Fruit fly (Drosophila melanogaster) whole organism, embryonic: Measurements from ENCODE around the gene CG6094.

Experiments used
- Abd-B ChIP-seq: fragments of 200-800 bp; sonication (Bioruptor generic); optimal IDR thresholded peaks from 2 replicates; lab custom pipeline; 2018; ENCODE audit warnings: missing biosample characterization, mild to moderate bottlenecking, missing genetic modification characterization, moderate library complexity
- Bteb2 ChIP-seq: fragments of 200-800 bp; sonication (Bioruptor generic); optimal IDR thresholded peaks from 2 replicates; lab custom pipeline; 2016; ENCODE audit warnings: missing biosample characterization, missing genetic modification characterization
- CG10654 ChIP-seq: fragments of 200-800 bp; sonication (Bioruptor generic); optimal IDR thresholded peaks from 2 replicates; lab custom pipeline; 2016; ENCODE audit warnings: missing biosample characterization, missing genetic modification characterization
- CG14014 ChIP-seq: fragments of 200-800 bp; sonication (Bioruptor generic); IDR thresholded peaks from 2 replicates; pipeline ENCODE4 v1.3.6; 2022; ENCODE audit warnings: missing biosample characterization, missing genetic modification characterization
- CG15073 ChIP-seq: fragments of 200-800 bp; sonication (Bioruptor generic); optimal IDR thresholded peaks from 2 replicates; lab custom pipeline; 2016; ENCODE audit warnings: missing biosample characterization, missing genetic modification characterization
- CG1602 ChIP-seq: fragments of 200-800 bp; sonication (Bioruptor generic); optimal IDR thresholded peaks from 3 replicates; lab custom pipeline; 2016; ENCODE audit warnings: missing biosample characterization, missing genetic modification characterization
- CG1603 ChIP-seq: fragments of 200-800 bp; sonication (Bioruptor generic); optimal IDR thresholded peaks from 2 replicates; lab custom pipeline; 2019; ENCODE audit warnings: missing biosample characterization, mild to moderate bottlenecking, missing genetic modification characterization, moderate library complexity
- CG1647 ChIP-seq: fragments of 200-800 bp; sonication (Bioruptor generic); optimal IDR thresholded peaks from 3 replicates; lab custom pipeline; 2016; ENCODE audit warnings: missing biosample characterization, missing genetic modification characterization
- CG1792 ChIP-seq: fragments of 200-800 bp; sonication (Bioruptor generic); optimal IDR thresholded peaks from 2 replicates; lab custom pipeline; 2016; ENCODE audit warnings: missing biosample characterization, missing genetic modification characterization
- CG2116 ChIP-seq: fragments of 200-800 bp; sonication (Bioruptor generic); optimal IDR thresholded peaks from 3 replicates; lab custom pipeline; 2018; ENCODE audit warnings: missing biosample characterization, mild to moderate bottlenecking, missing genetic modification characterization
- CG2889 ChIP-seq: fragments of 200-800 bp; sonication (Bioruptor generic); IDR thresholded peaks from 3 replicates; pipeline ENCODE4 v1.3.6; 2022; ENCODE audit warnings: missing biosample characterization, missing genetic modification characterization
- CG32767 ChIP-seq: fragments of 200-800 bp; sonication (Bioruptor generic); IDR thresholded peaks from 2 replicates; pipeline ENCODE4 v1.3.6; 2022; ENCODE audit warnings: missing biosample characterization, missing genetic modification characterization
- CG3407 ChIP-seq: fragments of 200-800 bp; sonication (Bioruptor generic); optimal IDR thresholded peaks from 2 replicates; lab custom pipeline; 2018; ENCODE audit warnings: missing biosample characterization, mild to moderate bottlenecking, missing genetic modification characterization
- CG3838 ChIP-seq: fragments of 200-800 bp; sonication (Bioruptor generic); optimal IDR thresholded peaks from 3 replicates; lab custom pipeline; 2016; ENCODE audit warnings: missing biosample characterization, missing genetic modification characterization
- CG3847 ChIP-seq: fragments of 200-800 bp; sonication (Bioruptor generic); IDR thresholded peaks from 2 replicates; pipeline ENCODE4 v1.3.6; 2022; ENCODE audit warnings: missing biosample characterization, missing genetic modification characterization
- CG3995 ChIP-seq: fragments of 200-800 bp; sonication (Bioruptor generic); optimal IDR thresholded peaks from 3 replicates; lab custom pipeline; 2016; ENCODE audit warnings: missing biosample characterization, missing genetic modification characterization
- CG4360 ChIP-seq: fragments of 200-800 bp; sonication (Bioruptor generic); IDR thresholded peaks from 2 replicates; pipeline ENCODE4 v1.3.6; 2022; ENCODE audit warnings: missing biosample characterization, missing genetic modification characterization
- CG43689 ChIP-seq: fragments of 200-800 bp; sonication (Bioruptor generic); IDR thresholded peaks from 2 replicates; pipeline ENCODE4 v1.3.6; 2022; ENCODE audit warnings: missing biosample characterization, missing genetic modification characterization
- CG4424 ChIP-seq: fragments of 200-800 bp; sonication (Bioruptor generic); optimal IDR thresholded peaks from 3 replicates; lab custom pipeline; 2016; ENCODE audit warnings: missing biosample characterization, missing genetic modification characterization
- CG6272 ChIP-seq: fragments of 200-800 bp; sonication (Bioruptor generic); IDR thresholded peaks from 2 replicates; pipeline ENCODE4 v1.3.6; 2022; ENCODE audit warnings: missing biosample characterization, missing genetic modification characterization
- CG7372 ChIP-seq: fragments of 200-800 bp; sonication (Bioruptor generic); IDR thresholded peaks from 2 replicates; pipeline ENCODE4 v1.3.6; 2022; ENCODE audit warnings: missing biosample characterization, missing genetic modification characterization
- CG7556 ChIP-seq: fragments of 200-800 bp; sonication (Bioruptor generic); optimal IDR thresholded peaks from 2 replicates; lab custom pipeline; 2017; ENCODE audit warnings: missing biosample characterization, mild to moderate bottlenecking, missing genetic modification characterization
- CG7963 ChIP-seq: fragments of 200-800 bp; sonication (Bioruptor generic); IDR thresholded peaks from 3 replicates; pipeline ENCODE4 v1.3.6; 2022; ENCODE audit warnings: missing biosample characterization, missing genetic modification characterization; ENCODE audit not compliant: partially characterized antibody
- CTCF ChIP-seq: fragments of 200-800 bp; sonication (Bioruptor generic); optimal IDR thresholded peaks from 2 replicates; lab custom pipeline; 2017; ENCODE audit warnings: missing biosample characterization, mild to moderate bottlenecking, missing genetic modification characterization, moderate library complexity
- Dp ChIP-seq: fragments of 200-800 bp; sonication (Bioruptor generic); optimal IDR thresholded peaks from 2 replicates; lab custom pipeline; 2018; ENCODE audit warnings: missing biosample characterization, mild to moderate bottlenecking, missing genetic modification characterization, moderate library complexity
- Hey ChIP-seq: fragments of 200-800 bp; sonication (Bioruptor generic); optimal IDR thresholded peaks from 3 replicates; lab custom pipeline; 2018; ENCODE audit warnings: missing biosample characterization, mild to moderate bottlenecking, missing genetic modification characterization
- Jarid2 ChIP-seq: fragments of 200-800 bp; sonication (Bioruptor generic); optimal IDR thresholded peaks from 3 replicates; lab custom pipeline; 2017; ENCODE audit warnings: mild to moderate bottlenecking, missing biosample characterization, missing genetic modification reagents, missing genetic modification characterization
- MESR4 ChIP-seq: fragments of 200-800 bp; sonication (Bioruptor generic); optimal IDR thresholded peaks from 2 replicates; lab custom pipeline; 2018; ENCODE audit warnings: missing biosample characterization, mild to moderate bottlenecking, missing genetic modification characterization, moderate library complexity
- Nf-YB ChIP-seq: fragments of 200-800 bp; sonication (Bioruptor generic); optimal IDR thresholded peaks from 3 replicates; lab custom pipeline; 2019; ENCODE audit warnings: missing biosample characterization, mild to moderate bottlenecking, missing genetic modification characterization, moderate library complexity
- Nf-YC ChIP-seq: fragments of 200-800 bp; optimal IDR thresholded peaks from 3 replicates; lab custom pipeline; 2019; ENCODE audit warnings: missing biosample characterization, mild to moderate bottlenecking, missing genetic modification characterization, moderate library complexity
- Oli ChIP-seq: fragments of 200-800 bp; sonication (Bioruptor generic); optimal IDR thresholded peaks from 2 replicates; lab custom pipeline; 2018; ENCODE audit warnings: missing biosample characterization, mild to moderate bottlenecking, missing genetic modification characterization, moderate library complexity
- Sox100B ChIP-seq: fragments of 200-800 bp; sonication (Bioruptor generic); optimal IDR thresholded peaks from 3 replicates; lab custom pipeline; 2018; ENCODE audit warnings: missing biosample characterization, mild to moderate bottlenecking, missing genetic modification characterization
- Sry-β ChIP-seq: fragments of 200-800 bp; sonication (Bioruptor generic); optimal IDR thresholded peaks from 2 replicates; lab custom pipeline; 2018; ENCODE audit warnings: missing biosample characterization, mild to moderate bottlenecking, missing genetic modification characterization, moderate library complexity
- Taf1 ChIP-seq: fragments of 200-800 bp; sonication (Bioruptor generic); IDR thresholded peaks from 2 replicates; pipeline ENCODE4 v1.3.6; 2022; ENCODE audit warnings: missing biosample characterization, missing genetic modification characterization
- Trl ChIP-seq, 3 experiments: fragments of >200 bp in 2 of 3; fragments of 200-800 bp in 1 of 3; sonication (Bioruptor generic) in 1 of 3; optimal IDR thresholded peaks; 2 replicates in 1 of 3; 3 replicates in 2 of 3; lab custom pipeline; 2016 to 2017; ENCODE audit warnings: missing biosample characterization in 1 of 3, missing genetic modification characterization in 1 of 3
- ac ChIP-seq: fragments of 200-800 bp; sonication (Bioruptor generic); optimal IDR thresholded peaks from 3 replicates; lab custom pipeline; 2017; ENCODE audit warnings: missing biosample characterization, mild to moderate bottlenecking, missing genetic modification characterization
- crol ChIP-seq: fragments of 200-800 bp; sonication (Bioruptor generic); IDR thresholded peaks from 2 replicates; pipeline ENCODE4 v1.3.6; 2022; ENCODE audit warnings: missing biosample characterization, missing genetic modification characterization
- dan ChIP-seq: fragments of 200-800 bp; sonication (Bioruptor generic); IDR thresholded peaks from 2 replicates; pipeline ENCODE4 v1.3.6; 2022; ENCODE audit warnings: missing biosample characterization, missing genetic modification characterization
- ems ChIP-seq: fragments of 200-800 bp; sonication (Bioruptor generic); optimal IDR thresholded peaks from 3 replicates; lab custom pipeline; 2016; ENCODE audit warnings: missing biosample characterization, missing genetic modification characterization
- en ChIP-seq: fragments of 200-800 bp; sonication (Bioruptor generic); optimal IDR thresholded peaks from 2 replicates; lab custom pipeline; 2016; ENCODE audit warnings: missing biosample characterization, missing genetic modification characterization
- eve ChIP-seq, 2 experiments: fragments of >200 bp; optimal IDR thresholded peaks; 2 replicates each; lab custom pipeline; 2017; ENCODE audit warnings: missing biosample characterization in 2 of 2, missing genetic modification characterization in 2 of 2
- exex ChIP-seq: fragments of 200-800 bp; sonication (Bioruptor generic); optimal IDR thresholded peaks from 4 replicates; lab custom pipeline; 2018; ENCODE audit warnings: missing biosample characterization, mild to moderate bottlenecking, missing genetic modification characterization, moderate library complexity
- grau ChIP-seq: fragments of 200-800 bp; optimal IDR thresholded peaks from 3 replicates; lab custom pipeline; 2019; ENCODE audit warnings: missing biosample characterization, mild to moderate bottlenecking, missing genetic modification characterization, moderate library complexity
- gro ChIP-seq: fragments of 200-800 bp; sonication (Bioruptor generic); optimal IDR thresholded peaks from 2 replicates; lab custom pipeline; 2016; ENCODE audit warnings: missing biosample characterization, missing genetic modification characterization
- jigr1 ChIP-seq: fragments of 200-800 bp; sonication (Bioruptor generic); IDR thresholded peaks from 3 replicates; pipeline ENCODE4 v1.3.6; 2022; ENCODE audit warnings: missing biosample characterization, missing genetic modification characterization
- knrl ChIP-seq: fragments of 200-800 bp; sonication (Bioruptor generic); IDR thresholded peaks from 3 replicates; pipeline ENCODE4 v1.3.6; 2022; ENCODE audit warnings: missing biosample characterization, missing genetic modification characterization; ENCODE audit not compliant: partially characterized antibody
- lbe ChIP-seq: fragments of 200-800 bp; sonication (Bioruptor generic); optimal IDR thresholded peaks from 2 replicates; lab custom pipeline; 2016; ENCODE audit warnings: missing biosample characterization, mild to moderate bottlenecking, missing genetic modification characterization
- salm ChIP-seq: fragments of 200-800 bp; sonication (Bioruptor generic); optimal IDR thresholded peaks from 2 replicates; lab custom pipeline; 2018; ENCODE audit warnings: missing biosample characterization, mild to moderate bottlenecking, missing genetic modification characterization
- vvl ChIP-seq: fragments of 200-800 bp; sonication (Bioruptor generic); IDR thresholded peaks from 2 replicates; pipeline ENCODE4 v1.3.6; 2022; ENCODE audit warnings: missing biosample characterization, missing genetic modification characterization
- zf30C ChIP-seq: fragments of 200-800 bp; sonication (Bioruptor generic); optimal IDR thresholded peaks from 3 replicates; lab custom pipeline; 2018; ENCODE audit warnings: missing biosample characterization, mild to moderate bottlenecking, missing genetic modification characterization

CG6094 gene

DNA sequence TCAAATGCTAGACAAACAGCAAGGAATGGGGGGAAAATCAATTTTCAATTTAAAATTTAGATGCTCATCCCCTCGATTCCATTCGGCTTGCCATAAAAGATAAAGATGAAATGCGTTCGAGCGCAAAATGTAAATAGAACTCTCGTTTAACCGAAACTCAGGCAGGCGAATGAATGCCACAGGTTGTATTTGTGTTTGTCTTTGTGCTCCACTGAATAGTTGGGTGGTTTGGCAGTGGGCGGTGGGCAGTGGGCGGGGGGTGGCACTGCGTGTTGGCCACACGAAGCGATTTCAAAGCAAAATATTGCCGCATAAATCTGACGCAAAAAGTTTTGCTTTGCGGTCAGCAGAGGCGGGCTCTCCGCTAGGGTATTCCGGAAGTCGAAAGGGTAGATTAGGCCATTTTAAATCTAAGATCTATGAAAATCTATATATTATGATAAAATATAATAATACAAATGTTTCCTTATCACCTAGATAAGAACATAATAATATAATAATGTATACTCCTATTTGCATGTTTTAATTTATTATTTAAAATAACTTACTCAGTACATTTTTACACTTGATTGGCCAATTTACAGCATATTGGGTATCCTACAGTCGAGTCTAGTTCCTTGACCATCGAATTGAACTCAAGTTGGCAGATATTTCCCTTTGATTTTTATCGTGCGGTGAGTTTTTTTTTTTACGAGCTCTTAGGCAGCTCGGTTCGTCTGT, 15.5 kb downstream of the CG6094 start (continued):
- no peak for TF ChIP-seq CG1647 (GFP tag; lab: Kevin White, UChicago)
- peak; percentile 74 for TF ChIP-seq crol (GFP tag; lab: Robert Waterston, UW)
- no peak for TF ChIP-seq CG15073 (GFP tag; lab: Kevin White, UChicago)
- no peak for TF ChIP-seq Sry-β (GFP tag; lab: Kevin White, UChicago)
- TF ChIP-seq CG1603 (tag; lab: Kevin White, UChicago), result no peak
- no peak for TF ChIP-seq Dp
- TF ChIP-seq gro (GFP tag; lab: Kevin White, UChicago), result no peak
- 0 out of 2 replicates have a peak, but pooled peaks have one; percentile 13 for TF ChIP-seq CG32767 (GFP tag; lab: Robert Waterston, UW)
- TF ChIP-seq CG3407, result no peak
- TF ChIP-seq Abd-B (GFP tag; lab: Kevin White, UChicago), result peak; percentile 17
- no peak for TF ChIP-seq ac
- TF ChIP-seq CG3847 (GFP tag; lab: Robert Waterston, UW), result peak; percentile 75
- TF ChIP-seq CG4360 (GFP tag; lab: Robert Waterston, UW), result no peak
- peak; percentile 33 for TF ChIP-seq Jarid2
- peak; percentile 86 for TF ChIP-seq CG7556 (GFP tag; lab: Kevin White, UChicago)
- TF ChIP-seq exex, result no peak
- TF ChIP-seq CG6272 (GFP tag; lab: Robert Waterston, UW), result no peak
- no peak for TF ChIP-seq CG7963 (GFP tag; lab: Robert Waterston, UW)
- no peak for TF ChIP-seq CG43689 (GFP tag; lab: Robert Waterston, UW)
- TF ChIP-seq ems (GFP tag; lab: Kevin White, UChicago), result no peak
- peak; percentile 17 for TF ChIP-seq CG10654
- no peak for TF ChIP-seq MESR4 (GFP tag; lab: Kevin White, UChicago)
- no peak for TF ChIP-seq knrl
- TF ChIP-seq Hey (tag; lab: Kevin White, UChicago), result no peak
- TF ChIP-seq zf30C (GFP tag; lab: Kevin White, UChicago), result no peak
- no peak for TF ChIP-seq Trl (optimal IDR thresholded peaks at IDR 0.05; lab: Kevin White, UChicago)
- TF ChIP-seq Trl (GFP tag; optimal IDR thresholded peaks at IDR 0.05; lab: Kevin White, UChicago), result no peak
- TF ChIP-seq dan (GFP tag; lab: Robert Waterston, UW), result no peak
- no peak for TF ChIP-seq en (GFP tag; lab: Kevin White, UChicago)
- TF ChIP-seq eve (GFP tag; optimal IDR thresholded peaks at IDR 0.05; lab: Kevin White, UChicago), result peak in 1 of 2 experiments; percentile 68
- peak; percentile 5 for TF ChIP-seq CG2116 (GFP tag; lab: Kevin White, UChicago)
- no peak for TF ChIP-seq lbe (GFP tag; lab: Kevin White, UChicago)
- TF ChIP-seq salm (tag; lab: Kevin White, UChicago), result peak; percentile 17
- no peak for TF ChIP-seq Bteb2
- TF ChIP-seq CG3838, result no peak
- TF ChIP-seq Oli (tag; lab: Kevin White, UChicago), result peak; percentile 76
- no peak for TF ChIP-seq Nf-YC (tag; lab: Kevin White, UChicago)
- peak; percentile 38 for TF ChIP-seq CG4424 (GFP tag; lab: Kevin White, UChicago)
- peak; percentile 75 for TF ChIP-seq grau (tag; lab: Kevin White, UChicago)
- no peak for TF ChIP-seq Taf1 (GFP tag; lab: Robert Waterston, UW)
- 0 out of 2 replicates have a peak, but pooled peaks have one; percentile 30 for TF ChIP-seq CG7372 (GFP tag; lab: Robert Waterston, UW)
- peak; percentile 68 for TF ChIP-seq Sox100B (GFP tag; lab: Kevin White, UChicago)
- no peak for TF ChIP-seq CG3995
- 0 out of 3 replicates have a peak, but pooled peaks have one; percentile 25 for TF ChIP-seq jigr1 (GFP tag; lab: Robert Waterston, UW)
- TF ChIP-seq Nf-YB (GFP tag; lab: Kevin White, UChicago), result no peak
- TF ChIP-seq CG2889, result 0 out of 3 replicates have a peak, but pooled peaks have one; percentile 41
- TF ChIP-seq CG1792 (GFP tag; lab: Kevin White, UChicago), result no peak
- TF ChIP-seq CG1602, result peak; percentile 56
- TF ChIP-seq CTCF (GFP tag; lab: Kevin White, UChicago), result no peak
- peak; percentile 25; the same call in 1 of the 2 replicates for TF ChIP-seq CG14014 (GFP tag; lab: Robert Waterston, UW)
- TF ChIP-seq vvl (GFP tag; lab: Robert Waterston, UW), result peak; percentile 45; the same call in 1 of the 2 replicates
